Fruit fly (Drosophila melanogaster) S2 (cell line): ENCODE measurements around the gene Rm62.

ENCODE experiments used
- CG8478 ChIP-seq: fragments of >200 bp; optimal IDR thresholded peaks from 2 replicates; lab custom pipeline; 2018
- CTCF ChIP-seq, 2 experiments: fragments of >200 bp; optimal IDR thresholded peaks; 2 replicates each; lab custom pipeline; 2018

DNA sequence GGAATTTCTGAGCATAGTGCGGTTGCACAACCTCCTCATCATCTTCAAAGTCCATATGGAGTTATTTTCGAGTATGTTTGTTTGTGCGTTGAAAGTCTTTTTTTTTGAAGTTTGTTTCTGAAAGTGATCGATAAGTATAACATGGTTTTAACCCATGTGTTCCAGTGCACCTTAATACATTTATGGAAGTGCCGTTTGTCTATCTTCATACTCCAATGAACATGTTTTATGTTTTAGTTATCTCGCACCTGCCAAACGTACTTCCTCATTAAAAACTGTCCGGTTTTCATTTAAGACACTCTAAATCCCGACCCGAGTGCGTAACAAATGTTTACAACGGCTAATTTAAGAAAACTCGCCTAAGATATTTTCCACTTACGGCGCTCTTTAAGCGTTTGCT, 49.1 kb upstream of the Rm62 start, which contains the start of gene CG15580:
- TF ChIP-seq CG8478 (lab: Kevin White, UChicago) (no peak), CTCF (optimal IDR thresholded peaks at IDR 0.05; lab: Kevin White, UChicago) (no peak)
